Worm (Caenorhabditis elegans) whole organism, mixed stage, embryonic: ENCODE measurements around the gene crh-1.

Source experiments
- ces-1 ChIP-seq: fragments of 150-350 bp; optimal IDR thresholded peaks from 2 replicates; lab custom pipeline; 2014; ENCODE audit warnings: missing biosample characterization, missing genetic modification reagents, missing genetic modification characterization
- mls-2 ChIP-seq: sonication (generic microtip); optimal IDR thresholded peaks from 2 replicates; lab custom pipeline; 2016; ENCODE audit warnings: mild to moderate bottlenecking, missing genetic modification characterization, moderate library complexity, missing compliant biosample characterization
- pha-4 ChIP-seq: fragments of 150-350 bp; optimal IDR thresholded peaks from 2 replicates; lab custom pipeline; 2018; ENCODE audit warnings: missing biosample characterization, missing genetic modification reagents, missing genetic modification characterization

DNA sequence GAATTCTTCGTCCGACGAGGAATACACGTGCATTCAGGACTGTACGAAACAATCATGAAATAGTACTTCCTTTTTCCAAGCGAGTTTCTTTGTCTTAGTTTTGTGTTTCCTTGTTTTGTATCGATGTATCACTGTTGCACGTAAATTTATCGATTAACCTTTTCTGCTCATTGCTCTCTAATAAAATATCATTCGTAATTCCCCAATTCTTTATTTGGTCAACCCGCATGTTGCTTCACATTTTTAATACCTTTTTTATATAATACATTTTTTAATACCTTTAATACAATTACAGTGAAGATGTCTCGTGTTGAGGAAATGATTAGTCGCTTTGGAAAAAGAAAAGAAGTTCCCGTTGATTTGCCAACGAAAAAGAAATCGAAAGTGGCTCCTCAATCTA, 49.7 kb upstream of the crh-1 start, which contains the start of gene Y66D12A.1:
- TF ChIP-seq pha-4 (tag; lab: Kevin White, UChicago) (no peak), mls-2 (no peak), ces-1 (GFP tag; lab: Kevin White, UChicago) (no peak)
